Fruit fly (Drosophila melanogaster) whole organism, embryonic: ENCODE measurements around the gene CG32797.
A peak's percentile ranks its signal among the peaks of the same experiment; 100 is the strongest.

ENCODE experiments used
- Asciz ChIP-seq: fragments of 200-800 bp; sonication (Bioruptor generic); optimal IDR thresholded peaks from 2 replicates; lab custom pipeline; 2017; ENCODE audit warnings: missing biosample characterization, mild to moderate bottlenecking, missing genetic modification characterization, missing genetic modification reagents
- B-H2 ChIP-seq: fragments of 200-800 bp; sonication (Bioruptor generic); optimal IDR thresholded peaks from 2 replicates; lab custom pipeline; 2018; ENCODE audit warnings: missing biosample characterization, mild to moderate bottlenecking, missing genetic modification characterization
- Blimp-1 ChIP-seq: fragments of 200-800 bp; sonication (Bioruptor generic); optimal IDR thresholded peaks from 3 replicates; lab custom pipeline; 2018; ENCODE audit warnings: missing biosample characterization, missing genetic modification characterization, mild to moderate bottlenecking, moderate library complexity, missing genetic modification reagents
- CG12219 ChIP-seq: fragments of 200-800 bp; sonication (Bioruptor generic); optimal IDR thresholded peaks from 3 replicates; lab custom pipeline; 2018; ENCODE audit warnings: missing biosample characterization, mild to moderate bottlenecking, missing genetic modification characterization
- CG12391 ChIP-seq: fragments of 200-800 bp; sonication (Bioruptor generic); optimal IDR thresholded peaks from 3 replicates; lab custom pipeline; 2018; ENCODE audit warnings: missing biosample characterization, mild to moderate bottlenecking, missing genetic modification characterization, moderate library complexity
- CG12659 ChIP-seq: fragments of 200-800 bp; sonication (Bioruptor generic); optimal IDR thresholded peaks from 3 replicates; lab custom pipeline; 2017; ENCODE audit warnings: mild to moderate bottlenecking, missing biosample characterization, missing genetic modification reagents, missing genetic modification characterization
- CG13287 ChIP-seq: fragments of 200-800 bp; sonication (Bioruptor generic); IDR thresholded peaks from 2 replicates; pipeline ENCODE4 v1.3.6; 2022; ENCODE audit warnings: missing biosample characterization, missing genetic modification characterization; ENCODE audit not compliant: partially characterized antibody
- CG1529 ChIP-seq: fragments of 200-800 bp; sonication (Bioruptor generic); optimal IDR thresholded peaks from 3 replicates; lab custom pipeline; 2018; ENCODE audit warnings: missing biosample characterization, missing genetic modification characterization
- CG1602 ChIP-seq: fragments of 200-800 bp; sonication (Bioruptor generic); optimal IDR thresholded peaks from 3 replicates; lab custom pipeline; 2016; ENCODE audit warnings: missing biosample characterization, missing genetic modification characterization
- CG1603 ChIP-seq: fragments of 200-800 bp; sonication (Bioruptor generic); optimal IDR thresholded peaks from 2 replicates; lab custom pipeline; 2019; ENCODE audit warnings: missing biosample characterization, mild to moderate bottlenecking, missing genetic modification characterization, moderate library complexity
- CG17186 ChIP-seq: fragments of 200-800 bp; sonication (Bioruptor generic); optimal IDR thresholded peaks from 3 replicates; lab custom pipeline; 2017; ENCODE audit warnings: missing biosample characterization, missing genetic modification reagents, missing genetic modification characterization
- CG17328 ChIP-seq: fragments of 200-800 bp; sonication (Bioruptor generic); IDR thresholded peaks from 2 replicates; pipeline ENCODE4 v1.3.6; 2022; ENCODE audit warnings: missing biosample characterization, missing genetic modification characterization
- CG17359 ChIP-seq: fragments of 200-800 bp; sonication (Bioruptor generic); optimal IDR thresholded peaks from 3 replicates; lab custom pipeline; 2018; ENCODE audit warnings: missing biosample characterization, mild to moderate bottlenecking, missing genetic modification characterization, moderate library complexity
- CG1832 ChIP-seq: fragments of 200-800 bp; sonication (Bioruptor generic); optimal IDR thresholded peaks from 2 replicates; lab custom pipeline; 2017; ENCODE audit warnings: missing biosample characterization, mild to moderate bottlenecking, missing genetic modification characterization, inconsistent platforms
- CG2875 ChIP-seq: fragments of 200-800 bp; sonication (Bioruptor generic); optimal IDR thresholded peaks from 2 replicates; lab custom pipeline; 2017; ENCODE audit warnings: missing biosample characterization, mild to moderate bottlenecking, missing genetic modification characterization, missing genetic modification reagents
- CG31441 ChIP-seq: fragments of 200-800 bp; sonication (Bioruptor generic); IDR thresholded peaks from 2 replicates; pipeline ENCODE4 v1.3.6; 2022; ENCODE audit warnings: missing biosample characterization, missing genetic modification characterization
- CG32772 ChIP-seq: fragments of 200-800 bp; sonication (Bioruptor generic); IDR thresholded peaks from 2 replicates; pipeline ENCODE4 v1.3.6; 2022; ENCODE audit warnings: missing biosample characterization, missing genetic modification characterization
- CG5180 ChIP-seq: fragments of 200-800 bp; sonication (Bioruptor generic); optimal IDR thresholded peaks from 3 replicates; lab custom pipeline; 2017; ENCODE audit warnings: missing biosample characterization, missing genetic modification characterization, mild to moderate bottlenecking, moderate library complexity, missing genetic modification reagents
- CG7556 ChIP-seq: fragments of 200-800 bp; sonication (Bioruptor generic); optimal IDR thresholded peaks from 2 replicates; lab custom pipeline; 2017; ENCODE audit warnings: missing biosample characterization, mild to moderate bottlenecking, missing genetic modification characterization
- CG8359 ChIP-seq: fragments of 200-800 bp; sonication (Bioruptor generic); optimal IDR thresholded peaks from 2 replicates; lab custom pipeline; 2017; ENCODE audit warnings: missing biosample characterization, mild to moderate bottlenecking, missing genetic modification characterization, borderline replicate concordance
- CG8478 ChIP-seq: fragments of >200 bp; optimal IDR thresholded peaks from 2 replicates; lab custom pipeline; 2018
- CG8924 ChIP-seq: fragments of 200-800 bp; optimal IDR thresholded peaks from 3 replicates; lab custom pipeline; 2019; ENCODE audit warnings: missing biosample characterization, mild to moderate bottlenecking, missing genetic modification characterization, moderate library complexity
- CG9727 ChIP-seq: fragments of 200-800 bp; sonication (Bioruptor generic); optimal IDR thresholded peaks from 3 replicates; lab custom pipeline; 2017; ENCODE audit warnings: missing biosample characterization, mild to moderate bottlenecking, missing genetic modification characterization
- Deaf1 ChIP-seq: fragments of 200-800 bp; optimal IDR thresholded peaks from 3 replicates; lab custom pipeline; 2019; ENCODE audit warnings: missing biosample characterization, mild to moderate bottlenecking, missing genetic modification characterization, moderate library complexity
- Dfd ChIP-seq, 2 experiments: fragments of >200 bp; optimal IDR thresholded peaks; 2 replicates each; lab custom pipeline; 2017; ENCODE audit warnings: missing biosample characterization in 2 of 2, missing genetic modification characterization in 2 of 2
- Fer3 ChIP-seq: fragments of 200-800 bp; sonication (Bioruptor generic); optimal IDR thresholded peaks from 2 replicates; lab custom pipeline; 2018; ENCODE audit warnings: missing biosample characterization, mild to moderate bottlenecking, missing genetic modification characterization, moderate library complexity
- Hr3 ChIP-seq: fragments of 200-800 bp; sonication (Bioruptor generic); optimal IDR thresholded peaks from 3 replicates; lab custom pipeline; 2016; ENCODE audit warnings: missing biosample characterization, missing genetic modification characterization
- Hsf ChIP-seq: fragments of 200-800 bp; sonication (Bioruptor generic); optimal IDR thresholded peaks from 3 replicates; lab custom pipeline; 2016; ENCODE audit warnings: missing biosample characterization, missing genetic modification characterization
- Meics ChIP-seq: fragments of 200-800 bp; sonication (Bioruptor generic); optimal IDR thresholded peaks from 2 replicates; lab custom pipeline; 2017; ENCODE audit warnings: missing biosample characterization, mild to moderate bottlenecking, missing genetic modification characterization
- Oli ChIP-seq: fragments of 200-800 bp; sonication (Bioruptor generic); optimal IDR thresholded peaks from 2 replicates; lab custom pipeline; 2018; ENCODE audit warnings: missing biosample characterization, mild to moderate bottlenecking, missing genetic modification characterization, moderate library complexity
- ac ChIP-seq: fragments of 200-800 bp; sonication (Bioruptor generic); optimal IDR thresholded peaks from 3 replicates; lab custom pipeline; 2017; ENCODE audit warnings: missing biosample characterization, mild to moderate bottlenecking, missing genetic modification characterization
- az2 ChIP-seq: fragments of 200-800 bp; sonication (Bioruptor generic); optimal IDR thresholded peaks from 3 replicates; lab custom pipeline; 2016; ENCODE audit warnings: missing biosample characterization, missing genetic modification characterization
- ci ChIP-seq: fragments of 200-800 bp; sonication (Bioruptor generic); IDR thresholded peaks from 3 replicates; pipeline ENCODE4 v1.3.6; 2022; ENCODE audit warnings: missing biosample characterization, missing genetic modification characterization
- croc ChIP-seq: fragments of 200-800 bp; sonication (Bioruptor generic); conservative IDR thresholded peaks from 3 replicates; pipeline ENCODE4 v1.3.6; 2022; ENCODE audit warnings: missing biosample characterization, missing genetic modification characterization
- dimm ChIP-seq: fragments of 200-800 bp; sonication (Bioruptor generic); IDR thresholded peaks from 2 replicates; pipeline ENCODE4 v1.3.6; 2022; ENCODE audit warnings: missing biosample characterization, missing genetic modification characterization
- dmrt11E ChIP-seq: fragments of 200-800 bp; sonication (Bioruptor generic); optimal IDR thresholded peaks from 3 replicates; lab custom pipeline; 2018; ENCODE audit warnings: missing biosample characterization, mild to moderate bottlenecking, missing genetic modification characterization, moderate library complexity
- gcm ChIP-seq: fragments of 200-800 bp; sonication (Bioruptor generic); optimal IDR thresholded peaks from 2 replicates; lab custom pipeline; 2019; ENCODE audit warnings: missing biosample characterization, mild to moderate bottlenecking, missing genetic modification characterization, moderate library complexity
- gsb ChIP-seq: fragments of 200-800 bp; sonication (Bioruptor generic); IDR thresholded peaks from 2 replicates; pipeline ENCODE4 v1.3.6; 2022; ENCODE audit warnings: missing biosample characterization, missing genetic modification characterization
- gt ChIP-seq: fragments of 200-800 bp; sonication (Bioruptor generic); IDR thresholded peaks from 2 replicates; pipeline ENCODE4 v1.3.6; 2022; ENCODE audit warnings: missing biosample characterization, missing genetic modification characterization
- luna ChIP-seq: fragments of 200-800 bp; sonication (Bioruptor generic); optimal IDR thresholded peaks from 2 replicates; lab custom pipeline; 2016; ENCODE audit warnings: missing biosample characterization, missing genetic modification characterization
- odd ChIP-seq: fragments of 200-800 bp; sonication (Bioruptor generic); optimal IDR thresholded peaks from 2 replicates; lab custom pipeline; 2017; ENCODE audit warnings: missing biosample characterization, mild to moderate bottlenecking, missing genetic modification characterization
- phol ChIP-seq: fragments of 200-800 bp; sonication (Bioruptor generic); optimal IDR thresholded peaks from 3 replicates; lab custom pipeline; 2018; ENCODE audit warnings: missing biosample characterization, mild to moderate bottlenecking, missing genetic modification characterization, moderate library complexity
- salm ChIP-seq: fragments of 200-800 bp; sonication (Bioruptor generic); optimal IDR thresholded peaks from 2 replicates; lab custom pipeline; 2018; ENCODE audit warnings: missing biosample characterization, mild to moderate bottlenecking, missing genetic modification characterization
- tin ChIP-seq: fragments of 200-800 bp; sonication (Bioruptor generic); optimal IDR thresholded peaks from 3 replicates; lab custom pipeline; 2016; ENCODE audit warnings: missing biosample characterization, missing genetic modification characterization
- tio ChIP-seq: fragments of 200-800 bp; sonication (Bioruptor generic); optimal IDR thresholded peaks from 2 replicates; lab custom pipeline; 2017; ENCODE audit warnings: missing biosample characterization, missing genetic modification characterization, inconsistent platforms
- usp ChIP-seq: fragments of >200 bp; optimal IDR thresholded peaks from 2 replicates; lab custom pipeline; 2017; ENCODE audit warnings: missing biosample characterization, missing genetic modification characterization
- wor ChIP-seq: fragments of 200-800 bp; sonication (Bioruptor generic); IDR thresholded peaks from 2 replicates; pipeline ENCODE4 v1.3.6; 2022; ENCODE audit warnings: missing biosample characterization, missing genetic modification characterization
- zen ChIP-seq: fragments of 200-800 bp; sonication (Bioruptor generic); optimal IDR thresholded peaks from 3 replicates; lab custom pipeline; 2018; ENCODE audit warnings: missing biosample characterization, mild to moderate bottlenecking, missing genetic modification characterization, moderate library complexity
- zen2 ChIP-seq: fragments of 200-800 bp; sonication (Bioruptor generic); IDR thresholded peaks from 3 replicates; pipeline ENCODE4 v1.3.6; 2022; ENCODE audit warnings: missing biosample characterization, missing genetic modification characterization; ENCODE audit not compliant: partially characterized antibody

The CG32797 gene

DNA sequence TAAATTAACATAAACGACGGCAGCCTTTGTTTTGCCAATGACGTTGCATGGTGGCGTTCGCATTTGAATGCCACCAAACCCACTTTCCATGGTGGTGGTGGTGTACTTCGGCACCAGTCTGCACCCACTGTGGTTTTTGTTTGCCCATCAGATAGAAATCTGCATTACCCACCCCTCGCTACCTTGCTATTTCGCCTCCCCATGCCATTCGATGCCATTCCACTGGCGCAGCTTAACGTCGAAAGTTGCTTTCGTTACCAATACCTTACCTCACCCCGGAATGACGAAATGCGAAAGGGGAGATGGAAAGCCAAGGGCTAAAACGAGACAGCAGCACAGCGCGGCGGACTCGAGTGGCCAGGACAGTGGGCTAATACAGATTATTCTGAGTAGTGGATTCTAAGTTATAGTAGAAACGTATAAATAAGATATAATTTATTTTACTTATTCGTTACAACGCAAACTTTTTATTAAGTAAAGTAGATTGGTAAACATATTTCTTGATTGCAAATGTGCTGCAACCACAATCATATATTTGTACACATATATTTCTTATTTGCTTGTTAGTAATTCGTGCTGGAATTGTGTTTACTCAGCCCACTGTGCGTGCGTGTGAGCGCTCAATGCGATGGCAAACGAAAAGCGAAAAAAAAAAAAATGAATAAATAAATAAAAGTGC is 29.3 kb downstream of the CG32797 start (continued):
- no peak for TF ChIP-seq CG8478 (lab: Kevin White, UChicago)
- peak; percentile 24 for TF ChIP-seq CG12659 (GFP tag; lab: Kevin White, UChicago)
- peak; percentile 31 for TF ChIP-seq CG1529 (GFP tag; lab: Kevin White, UChicago)
- TF ChIP-seq Fer3 (tag; lab: Kevin White, UChicago) = peak; percentile 37
- TF ChIP-seq zen2 = no peak
- TF ChIP-seq Hr3 (GFP tag; lab: Kevin White, UChicago) = peak; percentile 37
- no peak for TF ChIP-seq B-H2
- no peak for TF ChIP-seq dimm (GFP tag; lab: Robert Waterston, UW)
- peak; percentile 59 for TF ChIP-seq CG17359
- peak; percentile 59 for TF ChIP-seq CG7556 (GFP tag; lab: Kevin White, UChicago)
- TF ChIP-seq tin (GFP tag; lab: Kevin White, UChicago) = peak; percentile 29
- TF ChIP-seq Oli (tag; lab: Kevin White, UChicago) = peak; percentile 67
- peak; percentile 49 for TF ChIP-seq CG8359 (GFP tag; lab: Kevin White, UChicago)
- peak; percentile 39 for TF ChIP-seq CG2875 (GFP tag; lab: Kevin White, UChicago)
- TF ChIP-seq CG8924 (tag; lab: Kevin White, UChicago) = peak; percentile 58
- peak; percentile 22 for TF ChIP-seq tio (GFP tag; lab: Kevin White, UChicago)
- TF ChIP-seq Meics (GFP tag; lab: Kevin White, UChicago) = peak; percentile 47
- peak; percentile 28 for TF ChIP-seq salm (tag; lab: Kevin White, UChicago)
- TF ChIP-seq CG17328 (GFP tag; lab: Robert Waterston, UW) = 0 out of 2 replicates have a peak, but pooled peaks have one; percentile 30
- TF ChIP-seq dmrt11E (tag; lab: Kevin White, UChicago) = peak; percentile 70
- peak; percentile 31 for TF ChIP-seq zen (tag; lab: Kevin White, UChicago)
- TF ChIP-seq CG17186 (GFP tag; lab: Kevin White, UChicago) = peak; percentile 5
- peak; percentile 29 for TF ChIP-seq CG12219 (GFP tag; lab: Kevin White, UChicago)
- TF ChIP-seq CG9727 (GFP tag; lab: Kevin White, UChicago) = peak; percentile 47
- TF ChIP-seq CG1832 (GFP tag; lab: Kevin White, UChicago) = peak; percentile 31
- peak; percentile 56 for TF ChIP-seq az2 (GFP tag; lab: Kevin White, UChicago)
- TF ChIP-seq Dfd (GFP tag; optimal IDR thresholded peaks at IDR 0.05; lab: Kevin White, UChicago) = no peak
- peak; percentile 41; the same call in 1 of the 3 replicates for TF ChIP-seq croc (GFP tag; lab: Robert Waterston, UW)
- peak; percentile 53 for TF ChIP-seq CG12391
- peak; percentile 13 for TF ChIP-seq CG1602
- TF ChIP-seq phol (tag; lab: Kevin White, UChicago) = peak; percentile 67
- TF ChIP-seq gsb (GFP tag; lab: Robert Waterston, UW) = no peak
- peak; percentile 30 for TF ChIP-seq gcm
- peak; percentile 18 for TF ChIP-seq odd
- peak; percentile 46 for TF ChIP-seq CG1603 (tag; lab: Kevin White, UChicago)
- no peak for TF ChIP-seq CG13287 (GFP tag; lab: Robert Waterston, UW)
- peak; percentile 56 for TF ChIP-seq Asciz (GFP tag; lab: Kevin White, UChicago)
- TF ChIP-seq CG5180 (GFP tag; lab: Kevin White, UChicago) = peak; percentile 10
- peak; percentile 10 for TF ChIP-seq ac (GFP tag; lab: Kevin White, UChicago)
- peak; percentile 64 for TF ChIP-seq Blimp-1 (GFP tag; lab: Kevin White, UChicago)
- peak; percentile 15 for TF ChIP-seq Deaf1 (tag; lab: Kevin White, UChicago)
- TF ChIP-seq ci = peak; percentile 45; the same call in 1 of the 3 replicates
- TF ChIP-seq wor (GFP tag; lab: Robert Waterston, UW) = peak; percentile 36; the same call in 1 of the 2 replicates
- TF ChIP-seq luna (GFP tag; lab: Kevin White, UChicago) = no peak
- TF ChIP-seq CG31441 = peak; percentile 69
- peak; percentile 40 for TF ChIP-seq Hsf (GFP tag; lab: Kevin White, UChicago)
- TF ChIP-seq CG32772 (GFP tag; lab: Robert Waterston, UW) = peak; percentile 38; the same call in 1 of the 2 replicates
- no peak for TF ChIP-seq usp
- TF ChIP-seq gt (GFP tag; lab: Robert Waterston, UW) = peak; percentile 70
